Fruit fly (Drosophila melanogaster) Kc167 (cell line): ENCODE results near the gene ras.

Experiments used
- psq ChIP-seq: fragments of >200 bp; optimal IDR thresholded peaks from 2 replicates; lab custom pipeline; 2017; ENCODE audit warnings: missing external identifiers
- ttk ChIP-seq: sonication (Bioruptor generic); optimal IDR thresholded peaks from 2 replicates; lab custom pipeline; 2017; ENCODE audit warnings: missing external identifiers

- TF ChIP-seq psq (lab: Kevin White, UChicago) (no peak), ttk (lab: Kevin White, UChicago) (no peak)
These were observed 1.3 kb downstream of the ras start for dm6 chrX:10745590-10745953.
